Worm (Caenorhabditis elegans): ENCODE results near the gene scl-2.
A peak's percentile ranks its signal among the peaks of the same experiment; 100 is the strongest.

DNA sequence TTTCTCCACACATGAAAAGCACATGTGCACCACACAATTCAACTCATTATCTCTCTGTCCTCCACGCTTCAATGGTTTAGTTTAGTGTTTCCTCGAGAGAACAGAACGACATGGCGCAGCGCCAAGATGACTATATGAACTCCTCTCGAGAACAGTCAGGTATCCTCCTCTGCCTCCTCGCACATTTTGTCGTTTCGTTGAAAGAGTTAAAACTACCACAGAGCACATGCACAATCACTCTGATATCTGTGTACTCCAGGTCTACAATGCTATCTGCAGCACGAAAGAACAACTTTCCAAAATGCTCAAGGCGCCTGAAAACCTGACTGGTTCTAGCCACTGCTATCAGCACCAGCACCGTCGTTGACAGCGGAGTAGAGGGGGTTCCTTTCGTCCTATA is 30.7 kb upstream of the scl-2 start:
- TF ChIP-seq ceh-16 (tag; optimal IDR thresholded peaks at IDR 0.05) (no peak), pha-4 (tag; optimal IDR thresholded peaks at IDR 0.05) (no peak), ama-1 (optimal IDR thresholded peaks at IDR 0.05) (no peak), nfya-1 (tag; optimal IDR thresholded peaks at IDR 0.05; ENCODE audit: insufficient read depth) (no peak), lin-39 (tag; optimal IDR thresholded peaks at IDR 0.05) (no peak), nhr-76 (tag; optimal IDR thresholded peaks at IDR 0.05) (no peak), elt-2 (tag; optimal IDR thresholded peaks at IDR 0.05) (peak; percentile 92), snpc-4 (tag; optimal IDR thresholded peaks at IDR 0.05) (no peak), elt-3 (tag; optimal IDR thresholded peaks at IDR 0.05) (no peak), fkh-10 (GFP tag; optimal IDR thresholded peaks at IDR 0.05) (no peak), unc-62 (GFP tag; optimal IDR thresholded peaks at IDR 0.05) (no peak), zag-1 (tag; optimal IDR thresholded peaks at IDR 0.05) (no peak), nhr-11 (tag; optimal IDR thresholded peaks at IDR 0.05) (no peak), mdl-1 (tag; optimal IDR thresholded peaks at IDR 0.05) (no peak)

Data from whole organism, L3 larva.